Worm (Caenorhabditis elegans) whole organism, young adult: Measurements from ENCODE around the gene F57B7.2.

Source experiments
- B0035.1 ChIP-seq: sonication (generic microtip); optimal IDR thresholded peaks from 2 replicates; lab custom pipeline; 2016; ENCODE audit warnings: missing genetic modification characterization, mild to moderate bottlenecking, missing compliant biosample characterization, missing genotype, missing genetic modification reagents
- B0261.1 ChIP-seq: sonication (generic microtip); optimal IDR thresholded peaks from 2 replicates; lab custom pipeline; 2016; ENCODE audit warnings: mild to moderate bottlenecking, missing genetic modification characterization, moderate library complexity, missing compliant biosample characterization
- B0336.3 ChIP-seq: fragments of 200-800 bp; sonication (Bioruptor generic); IDR thresholded peaks from 2 replicates; pipeline ENCODE4 v1.3.6; 2022; ENCODE audit warnings: missing genetic modification characterization, missing compliant biosample characterization
- D2030.7 ChIP-seq: fragments of 200-800 bp; sonication (Bioruptor generic); IDR thresholded peaks from 2 replicates; pipeline ENCODE4 v1.3.6; 2022; ENCODE audit warnings: missing genetic modification reagents, missing genetic modification characterization, missing compliant biosample characterization
- F22D6.2 ChIP-seq: sonication (generic microtip); optimal IDR thresholded peaks from 2 replicates; lab custom pipeline; 2016; ENCODE audit warnings: mild to moderate bottlenecking, missing genetic modification characterization, missing compliant biosample characterization
- F39B2.1 ChIP-seq: fragments of 200-800 bp; sonication (Bioruptor generic); IDR thresholded peaks from 2 replicates; pipeline ENCODE4 v1.3.6; 2022; ENCODE audit warnings: missing genetic modification reagents, missing genetic modification characterization, missing compliant biosample characterization
- F49E8.2 ChIP-seq: sonication (generic microtip); optimal IDR thresholded peaks from 3 replicates; lab custom pipeline; 2017; ENCODE audit warnings: missing genetic modification characterization, mild to moderate bottlenecking, missing compliant biosample characterization, antibody characterized with exemption, moderate library complexity; ENCODE audit not compliant: insufficient read depth
- F52B5.7 ChIP-seq: sonication (generic microtip); optimal IDR thresholded peaks from 2 replicates; lab custom pipeline; 2016; ENCODE audit warnings: mild to moderate bottlenecking, missing genetic modification characterization, missing compliant biosample characterization
- F55B11.4 ChIP-seq: sonication (generic microtip); optimal IDR thresholded peaks from 2 replicates; lab custom pipeline; 2016; ENCODE audit warnings: missing compliant biosample characterization, missing genetic modification characterization, borderline replicate concordance; ENCODE audit not compliant: insufficient read depth
- F57A8.1 ChIP-seq: fragments of 200-800 bp; sonication (Bioruptor generic); optimal IDR thresholded peaks from 2 replicates; lab custom pipeline; 2018; ENCODE audit warnings: mild to moderate bottlenecking, missing genetic modification characterization, moderate library complexity, missing compliant biosample characterization
- T07F8.4 ChIP-seq: sonication (generic microtip); optimal IDR thresholded peaks from 2 replicates; lab custom pipeline; 2016; ENCODE audit warnings: mild to moderate bottlenecking, missing genetic modification characterization, moderate library complexity, missing compliant biosample characterization
- Y53G8AR.9 ChIP-seq: fragments of 200-800 bp; sonication (Bioruptor generic); conservative IDR thresholded peaks from 2 replicates; pipeline ENCODE4 v1.3.6; 2022; ENCODE audit warnings: missing genetic modification reagents, missing genetic modification characterization, missing compliant biosample characterization
- Y56A3A.18 ChIP-seq: fragments of 200-800 bp; sonication (Bioruptor generic); IDR thresholded peaks from 2 replicates; pipeline ENCODE4 v1.3.6; 2022; ENCODE audit warnings: missing genetic modification reagents, missing genetic modification characterization, missing compliant biosample characterization
- akir-1 ChIP-seq: fragments of 200-800 bp; sonication (Bioruptor generic); optimal IDR thresholded peaks from 2 replicates; lab custom pipeline; 2018; ENCODE audit warnings: mild to moderate bottlenecking, missing genetic modification characterization, moderate library complexity, missing compliant biosample characterization
- atf-7 ChIP-seq: sonication (generic microtip); optimal IDR thresholded peaks from 2 replicates; lab custom pipeline; 2017; ENCODE audit warnings: mild to moderate bottlenecking, missing genetic modification characterization, missing compliant biosample characterization
- athp-1 ChIP-seq: sonication (generic microtip); optimal IDR thresholded peaks from 2 replicates; lab custom pipeline; 2017; ENCODE audit warnings: mild to moderate bottlenecking, missing genetic modification characterization, missing compliant biosample characterization
- bed-2 ChIP-seq: fragments of 200-800 bp; sonication (Bioruptor generic); IDR thresholded peaks from 2 replicates; pipeline ENCODE4 v1.3.6; 2022; ENCODE audit warnings: missing genetic modification reagents, missing genetic modification characterization, missing compliant biosample characterization
- ceh-100 ChIP-seq: fragments of 200-800 bp; sonication (Bioruptor generic); IDR thresholded peaks from 2 replicates; pipeline ENCODE4 v1.3.6; 2022; ENCODE audit warnings: missing genetic modification reagents, missing genetic modification characterization, missing compliant biosample characterization
- ceh-79 ChIP-seq: sonication (generic microtip); optimal IDR thresholded peaks from 2 replicates; lab custom pipeline; 2017; ENCODE audit warnings: mild to moderate bottlenecking, missing genetic modification characterization, missing compliant biosample characterization
- ceh-91 ChIP-seq: fragments of 200-800 bp; sonication (Bioruptor generic); IDR thresholded peaks from 2 replicates; pipeline ENCODE4 v1.3.6; 2022; ENCODE audit warnings: missing genetic modification reagents, missing genetic modification characterization, missing compliant biosample characterization
- dox-1 ChIP-seq: fragments of 200-800 bp; sonication (Bioruptor generic); IDR thresholded peaks from 2 replicates; pipeline ENCODE4 v1.3.6; 2022; ENCODE audit warnings: missing genetic modification reagents, missing genetic modification characterization, missing compliant biosample characterization
- dpl-1 ChIP-seq: fragments of 150-350 bp; optimal IDR thresholded peaks from 2 replicates; lab custom pipeline; 2014; ENCODE audit warnings: missing biosample characterization, missing genetic modification reagents, missing genetic modification characterization
- egl-18 ChIP-seq: fragments of 200-800 bp; sonication (Bioruptor generic); IDR thresholded peaks from 2 replicates; pipeline ENCODE4 v1.3.6; 2022; ENCODE audit warnings: missing genetic modification reagents, missing genetic modification characterization, missing compliant biosample characterization
- fkh-3 ChIP-seq: sonication (generic microtip); optimal IDR thresholded peaks from 2 replicates; lab custom pipeline; 2016; ENCODE audit warnings: mild to moderate bottlenecking, missing genetic modification characterization, missing compliant biosample characterization
- hmg-20 ChIP-seq: fragments of 200-800 bp; sonication (Bioruptor generic); IDR thresholded peaks from 2 replicates; pipeline ENCODE4 v1.3.6; 2022; ENCODE audit warnings: missing genetic modification reagents, missing genetic modification characterization, missing compliant biosample characterization
- lag-1 ChIP-seq: fragments of 200-800 bp; sonication (Bioruptor generic); IDR thresholded peaks from 2 replicates; pipeline ENCODE4 v1.3.6; 2022; ENCODE audit warnings: missing genetic modification reagents, missing genetic modification characterization, missing compliant biosample characterization
- let-526 ChIP-seq: fragments of 200-800 bp; sonication (Bioruptor generic); IDR thresholded peaks from 2 replicates; pipeline ENCODE4 v1.3.6; 2022; ENCODE audit warnings: missing genetic modification reagents, missing genetic modification characterization, missing compliant biosample characterization
- lir-1 ChIP-seq: fragments of 200-800 bp; sonication (Bioruptor generic); conservative IDR thresholded peaks from 2 replicates; pipeline ENCODE4 v1.3.6; 2022; ENCODE audit warnings: missing genetic modification reagents, missing genetic modification characterization, missing compliant biosample characterization
- madf-6 ChIP-seq: fragments of 200-800 bp; sonication (Bioruptor generic); IDR thresholded peaks from 2 replicates; pipeline ENCODE4 v1.3.6; 2022; ENCODE audit warnings: missing genetic modification reagents, missing genetic modification characterization, missing compliant biosample characterization
- mcd-1 ChIP-seq: fragments of 200-800 bp; sonication (Bioruptor generic); IDR thresholded peaks from 2 replicates; pipeline ENCODE4 v1.3.6; 2022; ENCODE audit warnings: missing genetic modification reagents, missing genetic modification characterization, missing compliant biosample characterization
- mel-28 ChIP-seq: sonication (generic microtip); optimal IDR thresholded peaks from 2 replicates; lab custom pipeline; 2016; ENCODE audit warnings: borderline replicate concordance, mild to moderate bottlenecking, missing genetic modification characterization, missing compliant biosample characterization
- nfya-1 ChIP-seq: sonication (generic microtip); optimal IDR thresholded peaks from 2 replicates; lab custom pipeline; 2017; ENCODE audit warnings: antibody characterized with exemption, missing compliant biosample characterization, missing genetic modification characterization, borderline replicate concordance; ENCODE audit not compliant: insufficient read depth
- nhr-120 ChIP-seq: fragments of 200-800 bp; sonication (Bioruptor generic); IDR thresholded peaks from 2 replicates; pipeline ENCODE4 v1.3.6; 2022; ENCODE audit warnings: missing genetic modification characterization, missing compliant biosample characterization
- nhr-27 ChIP-seq: fragments of 200-800 bp; sonication (Bioruptor generic); optimal IDR thresholded peaks from 2 replicates; lab custom pipeline; 2018; ENCODE audit warnings: mild to moderate bottlenecking, missing genetic modification characterization, moderate library complexity, missing compliant biosample characterization
- nhr-80 ChIP-seq: sonication (generic microtip); optimal IDR thresholded peaks from 2 replicates; lab custom pipeline; 2016; ENCODE audit warnings: missing genetic modification characterization, missing compliant biosample characterization
- rcor-1 ChIP-seq: fragments of 200-800 bp; sonication (Bioruptor generic); IDR thresholded peaks from 2 replicates; pipeline ENCODE4 v1.3.6; 2022; ENCODE audit warnings: missing genetic modification reagents, missing genetic modification characterization, missing compliant biosample characterization
- rec-8 ChIP-seq, 2 experiments: sonication (generic microtip); optimal IDR thresholded peaks; 2 replicates each; lab custom pipeline; 2016; ENCODE audit warnings: mild to moderate bottlenecking in 2 of 2, missing genetic modification characterization in 2 of 2, missing genetic modification reagents in 2 of 2, missing genotype in 2 of 2, missing biosample characterization in 1 of 2, missing compliant biosample characterization in 1 of 2, moderate library complexity in 1 of 2
- tbx-9 ChIP-seq: sonication (generic microtip); optimal IDR thresholded peaks from 2 replicates; lab custom pipeline; 2016; ENCODE audit warnings: borderline replicate concordance, missing genetic modification characterization, inconsistent platforms, missing compliant biosample characterization
- tlf-1 ChIP-seq: fragments of 200-800 bp; sonication (Bioruptor generic); optimal IDR thresholded peaks from 2 replicates; lab custom pipeline; 2018; ENCODE audit warnings: mild to moderate bottlenecking, missing genetic modification characterization, missing compliant biosample characterization
- unc-130 ChIP-seq: sonication (generic microtip); optimal IDR thresholded peaks from 2 replicates; lab custom pipeline; 2016; ENCODE audit warnings: missing genetic modification reagents, missing genetic modification characterization, missing compliant biosample characterization
- xnd-1 ChIP-seq: sonication (generic microtip); optimal IDR thresholded peaks from 2 replicates; lab custom pipeline; 2016; ENCODE audit warnings: missing genotype, missing genetic modification reagents, missing genetic modification characterization, missing compliant biosample characterization
- ztf-26 ChIP-seq: sonication (generic microtip); optimal IDR thresholded peaks from 2 replicates; lab custom pipeline; 2017; ENCODE audit warnings: missing genetic modification characterization, missing compliant biosample characterization
- ztf-3 ChIP-seq: fragments of 200-800 bp; sonication (Bioruptor generic); optimal IDR thresholded peaks from 2 replicates; lab custom pipeline; 2018; ENCODE audit warnings: mild to moderate bottlenecking, missing genetic modification characterization, missing compliant biosample characterization

The F57B7.2 gene

DNA sequence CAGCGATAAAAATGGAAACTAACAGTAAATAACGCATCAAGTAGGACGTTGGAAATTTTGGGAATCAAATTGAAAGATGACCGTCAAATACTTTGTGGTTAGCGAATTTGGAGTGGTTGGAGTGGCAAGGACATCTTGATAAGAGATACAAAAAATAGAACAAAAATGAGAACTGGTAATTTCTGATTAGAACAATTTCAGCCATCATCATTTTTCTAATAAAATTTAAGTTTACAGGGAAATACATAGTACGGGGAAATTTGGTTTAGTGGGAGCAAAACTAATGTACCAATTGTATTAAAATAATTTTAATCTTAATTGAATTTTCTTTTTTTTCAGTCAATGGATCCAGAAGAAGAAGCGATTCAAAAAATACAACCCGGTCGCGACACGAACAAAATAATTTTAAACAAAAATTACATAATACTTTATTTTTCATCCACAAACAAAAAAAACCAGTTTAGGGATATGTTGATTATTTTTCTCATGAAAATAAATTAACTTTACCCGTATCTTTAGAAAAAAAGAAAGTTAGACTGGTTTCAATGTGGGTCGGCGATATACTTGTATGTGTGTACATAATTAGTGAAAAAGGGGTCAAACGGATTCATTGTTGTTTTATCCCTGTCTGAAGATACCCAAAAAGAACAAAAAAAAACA is 32.4 kb downstream of the F57B7.2 start, which contains the start of the genes K03B8.8 and grl-3:
TSS of gene K03B8.8 (minus strand) at position 101 of the 660 bp plus-strand sequence.
TSS of gene grl-3 (plus strand) at position 610 of the 660 bp plus-strand sequence.
- TF ChIP-seq lag-1 (GFP tag; lab: Robert Waterston, UW) = no peak
- TF ChIP-seq nhr-80 (tag; lab: Kevin White, UChicago) = no peak
- no peak for TF ChIP-seq hmg-20 (GFP tag; lab: Robert Waterston, UW)
- no peak for TF ChIP-seq bed-2
- no peak for TF ChIP-seq ztf-26
- no peak for TF ChIP-seq ceh-100
- no peak for TF ChIP-seq ceh-79 (tag; lab: Kevin White, UChicago)

DNA sequence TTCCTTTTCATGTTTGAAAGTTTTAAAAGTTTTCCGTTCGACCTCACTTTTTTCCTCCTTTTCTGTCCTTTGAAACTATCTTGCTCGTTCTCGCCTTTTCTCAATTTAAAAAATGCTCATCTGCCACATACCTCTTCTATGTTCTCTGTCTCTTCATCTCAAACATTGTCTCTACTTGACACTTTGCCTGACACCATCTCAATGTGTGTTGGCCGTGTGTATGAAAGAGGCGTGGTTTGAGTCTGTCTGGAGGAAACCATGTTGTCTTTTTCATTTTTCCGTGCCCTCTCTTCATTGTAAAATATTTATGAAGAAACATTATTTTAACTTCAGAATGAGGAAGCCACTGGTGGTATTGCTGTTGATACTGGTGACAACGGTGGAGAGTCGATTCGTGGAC is 36.2 kb downstream of the F57B7.2 start, which contains the start of gene K03B8.6:
TSS of gene K03B8.6 (plus strand) at position 334 of the 400 bp plus-strand sequence.
- TF ChIP-seq rec-8 (tag; optimal IDR thresholded peaks at IDR 0.05; lab: Kevin White, UChicago) (no peak), madf-6 (GFP tag; lab: Robert Waterston, UW) (no peak), F39B2.1 (GFP tag; lab: Robert Waterston, UW) (no peak), unc-130 (GFP tag; lab: Kevin White, UChicago) (no peak), Y53G8AR.9 (no peak), ceh-79 (tag; lab: Kevin White, UChicago) (no peak), mel-28 (tag; lab: Kevin White, UChicago) (no peak), rcor-1 (no peak), tlf-1 (GFP tag; lab: Kevin White, UChicago) (no peak)

DNA sequence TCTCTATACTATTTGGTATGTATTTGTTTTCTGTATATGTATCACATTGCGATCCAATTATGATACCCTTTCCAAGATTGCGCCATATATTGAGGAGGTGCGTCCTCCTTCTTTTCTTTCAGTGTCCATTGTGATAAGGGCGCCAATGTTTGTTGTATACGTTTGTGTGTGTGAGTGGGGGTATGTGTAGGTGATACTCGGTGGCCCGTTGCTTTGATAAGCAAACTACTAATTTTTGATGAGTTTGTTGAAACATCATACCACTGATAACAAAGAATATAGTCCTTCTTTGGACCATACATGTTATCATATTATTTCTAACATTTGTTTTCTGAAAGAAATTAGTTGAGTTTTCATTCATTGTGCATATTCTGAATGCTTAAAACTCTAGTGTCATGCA is 39.7 kb downstream of the F57B7.2 start:
- no peak for TF ChIP-seq mcd-1 (GFP tag; lab: Robert Waterston, UW)
- no peak for TF ChIP-seq let-526 (GFP tag; lab: Robert Waterston, UW)
- TF ChIP-seq F57A8.1 = no peak
- no peak for TF ChIP-seq lir-1 (GFP tag; lab: Robert Waterston, UW)
- TF ChIP-seq atf-7 (tag; lab: Kevin White, UChicago) = no peak
- TF ChIP-seq dox-1 (GFP tag; lab: Robert Waterston, UW) = no peak
- no peak for TF ChIP-seq B0336.3 (GFP tag; lab: Robert Waterston, UW)
- TF ChIP-seq nhr-27 (tag; lab: Kevin White, UChicago) = no peak
- TF ChIP-seq ceh-100 = no peak
- TF ChIP-seq F39B2.1 (GFP tag; lab: Robert Waterston, UW) = no peak
- TF ChIP-seq dpl-1 = no peak
- TF ChIP-seq F49E8.2 (tag; lab: Kevin White, UChicago) = no peak
- no peak for TF ChIP-seq tbx-9
- TF ChIP-seq T07F8.4 (tag; lab: Kevin White, UChicago) = no peak
- TF ChIP-seq egl-18 (GFP tag; lab: Robert Waterston, UW) = no peak
- no peak for TF ChIP-seq F52B5.7 (tag; lab: Kevin White, UChicago)
- TF ChIP-seq athp-1 = no peak
- TF ChIP-seq Y56A3A.18 (GFP tag; lab: Robert Waterston, UW) = no peak

DNA sequence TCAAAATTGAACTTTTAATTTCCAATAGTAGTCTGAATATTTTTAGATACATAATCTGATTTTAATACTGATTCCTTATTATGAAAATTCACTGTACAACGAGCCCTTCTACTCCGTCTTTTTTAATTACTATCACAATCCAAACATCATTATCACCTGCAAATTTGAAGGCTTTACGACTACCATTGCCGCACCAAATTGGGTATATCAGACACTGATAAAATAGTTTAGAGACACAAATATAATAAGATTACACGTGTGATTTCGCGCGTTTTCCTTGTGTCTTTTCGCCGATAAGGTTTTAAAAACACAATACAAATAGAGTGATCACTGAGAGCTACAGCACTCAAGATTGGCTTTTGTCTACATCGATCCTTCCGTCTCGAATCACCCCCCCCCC is 40.3 kb downstream of the F57B7.2 start:
- TF ChIP-seq nfya-1 (tag; lab: Kevin White, UChicago) = no peak
- no peak for TF ChIP-seq Y56A3A.18 (GFP tag; lab: Robert Waterston, UW)
- TF ChIP-seq lag-1 (GFP tag; lab: Robert Waterston, UW) = no peak
- TF ChIP-seq B0261.1 (tag; lab: Kevin White, UChicago) = no peak
- no peak for TF ChIP-seq xnd-1
- no peak for TF ChIP-seq mcd-1 (GFP tag; lab: Robert Waterston, UW)
- TF ChIP-seq mel-28 (tag; lab: Kevin White, UChicago) = no peak
- TF ChIP-seq D2030.7 (GFP tag; lab: Robert Waterston, UW) = no peak
- no peak for TF ChIP-seq akir-1
- no peak for TF ChIP-seq B0035.1 (tag; lab: Kevin White, UChicago)
- TF ChIP-seq ztf-3 (GFP tag; lab: Kevin White, UChicago) = no peak
- no peak for TF ChIP-seq nhr-120 (GFP tag; lab: Robert Waterston, UW)
- TF ChIP-seq F55B11.4 (tag; lab: Kevin White, UChicago) = no peak
- no peak for TF ChIP-seq dpl-1
- no peak for TF ChIP-seq madf-6 (GFP tag; lab: Robert Waterston, UW)
- TF ChIP-seq ceh-91 (GFP tag; lab: Robert Waterston, UW) = no peak
- TF ChIP-seq fkh-3 (tag; lab: Kevin White, UChicago) = no peak
- no peak for TF ChIP-seq F22D6.2
